Worm (Caenorhabditis elegans) whole organism, L3 larva: Measurements from ENCODE around the gene srz-5.

Experiments used
- ZK546.5 ChIP-seq: sonication (generic microtip); optimal IDR thresholded peaks from 2 replicates; lab custom pipeline; 2017; ENCODE audit warnings: missing biosample characterization, missing genetic modification characterization
- jun-1 ChIP-seq: fragments of 150-350 bp; optimal IDR thresholded peaks from 2 replicates; lab custom pipeline; 2014; ENCODE audit warnings: missing biosample characterization, missing genetic modification reagents, missing genetic modification characterization
- mdl-1 ChIP-seq: fragments of 150-350 bp; optimal IDR thresholded peaks from 2 replicates; lab custom pipeline; 2014; ENCODE audit warnings: missing biosample characterization, missing genetic modification characterization
- nhr-67 ChIP-seq: fragments of 150-350 bp; optimal IDR thresholded peaks from 2 replicates; lab custom pipeline; 2014; ENCODE audit warnings: missing biosample characterization, missing genetic modification characterization
- nhr-76 ChIP-seq: fragments of 150-350 bp; sonication (generic microtip); optimal IDR thresholded peaks from 5 replicates; lab custom pipeline; 2014; ENCODE audit warnings: missing biosample characterization, missing genetic modification characterization
- pha-4 ChIP-seq: fragments of 150-350 bp; optimal IDR thresholded peaks from 2 replicates; lab custom pipeline; 2014; ENCODE audit warnings: missing biosample characterization, missing genetic modification reagents, missing genetic modification characterization
- pqm-1 ChIP-seq: fragments of 150-350 bp; optimal IDR thresholded peaks from 2 replicates; lab custom pipeline; 2017; ENCODE audit warnings: missing biosample characterization, missing genetic modification characterization, inconsistent platforms
- skn-1 ChIP-seq: fragments of 150-350 bp; optimal IDR thresholded peaks from 2 replicates; lab custom pipeline; 2014; ENCODE audit warnings: missing biosample characterization, missing genetic modification characterization
- tbx-2 ChIP-seq: sonication (generic microtip); optimal IDR thresholded peaks from 2 replicates; lab custom pipeline; 2016; ENCODE audit warnings: mild to moderate bottlenecking, missing genetic modification characterization, missing compliant biosample characterization
- unc-39 ChIP-seq: sonication (generic microtip); optimal IDR thresholded peaks from 4 replicates; lab custom pipeline; 2017; ENCODE audit warnings: missing biosample characterization, missing genetic modification characterization
- unc-62 ChIP-seq: fragments of 150-350 bp; sonication (generic microtip); optimal IDR thresholded peaks from 4 replicates; lab custom pipeline; 2014; ENCODE audit warnings: missing biosample characterization, missing genetic modification reagents, missing genetic modification characterization
- zag-1 ChIP-seq: fragments of 150-350 bp; optimal IDR thresholded peaks from 2 replicates; lab custom pipeline; 2014; ENCODE audit warnings: missing biosample characterization, missing genetic modification characterization

ce11 chrII:3561561-3561960 is 47.0 kb upstream of the srz-5 start, which contains the start of gene W10G11.2:
- TF ChIP-seq nhr-76 (tag; lab: Kevin White, UChicago), result no peak
- TF ChIP-seq ZK546.5 (tag; lab: Kevin White, UChicago), result no peak
- TF ChIP-seq unc-62 (GFP tag; lab: Kevin White, UChicago), result no peak
- no peak for TF ChIP-seq pha-4
- TF ChIP-seq skn-1, result no peak
- TF ChIP-seq tbx-2 (tag; lab: Kevin White, UChicago), result no peak
- TF ChIP-seq mdl-1, result no peak
- no peak for TF ChIP-seq pqm-1 (tag; lab: Kevin White, UChicago)
- TF ChIP-seq jun-1, result no peak
- no peak for TF ChIP-seq zag-1 (tag; lab: Kevin White, UChicago)
- TF ChIP-seq nhr-67 (tag; lab: Kevin White, UChicago), result no peak
- no peak for TF ChIP-seq unc-39 (tag; lab: Kevin White, UChicago)
